Worm (Caenorhabditis elegans) whole organism, L3 larva: ENCODE data around the gene C45B2.1.

Source experiments
- R02D3.7 ChIP-seq: fragments of 150-350 bp; optimal IDR thresholded peaks from 2 replicates; lab custom pipeline; 2014; ENCODE audit warnings: missing biosample characterization, missing genetic modification characterization
- aly-2 ChIP-seq: fragments of 150-350 bp; optimal IDR thresholded peaks from 2 replicates; lab custom pipeline; 2014; ENCODE audit warnings: missing biosample characterization, missing genetic modification characterization
- egl-27 ChIP-seq: sonication (generic microtip); optimal IDR thresholded peaks from 4 replicates; lab custom pipeline; 2017; ENCODE audit warnings: missing biosample characterization, missing genetic modification reagents, missing genetic modification characterization
- elt-2 ChIP-seq: sonication (generic microtip); optimal IDR thresholded peaks from 2 replicates; lab custom pipeline; 2016; ENCODE audit warnings: missing genetic modification reagents, mild to moderate bottlenecking, missing genetic modification characterization, missing compliant biosample characterization
- elt-3 ChIP-seq, 3 experiments: fragments of 150-350 bp in 1 of 3; sonication (generic microtip) in 2 of 3; optimal IDR thresholded peaks; 2 replicates in 2 of 3; 4 replicates in 1 of 3; lab custom pipeline; 2014 to 2017; ENCODE audit warnings: missing biosample characterization in 3 of 3, missing genetic modification characterization in 3 of 3
- fos-1 ChIP-seq: fragments of 150-350 bp; optimal IDR thresholded peaks from 2 replicates; lab custom pipeline; 2014; ENCODE audit warnings: missing biosample characterization, missing genetic modification characterization
- nhr-12 ChIP-seq: fragments of 150-350 bp; optimal IDR thresholded peaks from 2 replicates; lab custom pipeline; 2014; ENCODE audit warnings: missing biosample characterization, missing genetic modification characterization
- nhr-237 ChIP-seq: fragments of 150-350 bp; optimal IDR thresholded peaks from 2 replicates; lab custom pipeline; 2014; ENCODE audit warnings: missing biosample characterization, missing genetic modification characterization
- nhr-28 ChIP-seq: fragments of 150-350 bp; optimal IDR thresholded peaks from 2 replicates; lab custom pipeline; 2014; ENCODE audit warnings: missing biosample characterization, missing genetic modification characterization
- pha-4 ChIP-seq: fragments of 150-350 bp; optimal IDR thresholded peaks from 2 replicates; lab custom pipeline; 2014; ENCODE audit warnings: missing biosample characterization, missing genetic modification reagents, missing genetic modification characterization
- tbx-2 ChIP-seq: sonication (generic microtip); optimal IDR thresholded peaks from 2 replicates; lab custom pipeline; 2016; ENCODE audit warnings: mild to moderate bottlenecking, missing genetic modification characterization, missing compliant biosample characterization
- unc-62 ChIP-seq: fragments of 150-350 bp; sonication (generic microtip); optimal IDR thresholded peaks from 4 replicates; lab custom pipeline; 2014; ENCODE audit warnings: missing biosample characterization, missing genetic modification reagents, missing genetic modification characterization
- ztf-11 ChIP-seq: fragments of 150-350 bp; optimal IDR thresholded peaks from 2 replicates; lab custom pipeline; 2014; ENCODE audit warnings: missing biosample characterization, missing genetic modification characterization

DNA sequence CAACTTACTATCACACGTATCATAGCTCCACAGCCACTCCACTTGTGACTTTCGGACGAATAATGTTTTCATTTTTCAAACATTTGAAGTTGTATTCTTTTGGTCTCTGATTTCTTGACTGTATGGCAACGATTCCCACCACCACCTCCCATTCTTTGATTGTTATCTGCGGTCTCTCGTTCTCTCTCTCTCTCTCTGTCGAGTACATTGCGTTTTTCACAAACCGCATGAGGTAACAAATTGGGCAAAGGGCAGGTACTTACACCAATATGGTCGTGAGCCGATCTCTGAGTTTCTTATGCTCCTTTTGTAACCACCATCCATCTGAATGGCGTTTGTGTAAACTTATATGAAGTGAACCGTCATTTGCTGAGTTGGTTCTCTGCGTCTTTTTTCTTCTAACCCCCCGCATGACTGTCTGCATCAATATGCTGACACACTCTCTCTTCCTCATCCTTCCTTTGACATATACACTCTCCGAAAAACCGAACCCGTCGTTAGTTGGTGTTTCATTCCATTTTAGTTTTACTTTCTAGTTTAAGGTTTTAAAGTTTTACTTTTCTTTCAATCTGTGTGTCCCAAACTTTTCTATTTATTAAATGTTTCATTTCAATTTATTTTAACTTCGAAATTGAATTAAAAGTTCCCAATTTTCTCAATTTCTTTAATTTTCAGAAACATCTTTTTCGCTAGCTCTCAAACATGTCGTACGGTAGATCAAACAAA, 28.2 kb upstream of the C45B2.1 start, which contains the start of gene gln-1:
- TF ChIP-seq egl-27 (no peak), elt-2 (peak; percentile 87), nhr-237 (tag; lab: Kevin White, UChicago) (no peak), pha-4 (peak; percentile 64), nhr-28 (tag; lab: Kevin White, UChicago) (no peak), R02D3.7 (no peak), nhr-12 (tag; lab: Kevin White, UChicago) (no peak), elt-3 (tag; optimal IDR thresholded peaks at IDR 0.05; lab: Kevin White, UChicago) (no peak), fos-1 (tag; lab: Kevin White, UChicago) (no peak), unc-62 (no peak), tbx-2 (tag; lab: Kevin White, UChicago) (no peak), ztf-11 (no peak), aly-2 (tag; lab: Kevin White, UChicago) (no peak)
